Worm (Caenorhabditis elegans) whole organism, L4 larva: Measurements from ENCODE around the gene ZK1127.13.

Source experiments
- D1046.2 ChIP-seq: fragments of 200-800 bp; sonication (Bioruptor generic); IDR thresholded peaks from 2 replicates; pipeline ENCODE4 v1.3.6; 2022; ENCODE audit warnings: missing genetic modification characterization, missing compliant biosample characterization
- F26F4.8 ChIP-seq: fragments of 200-800 bp; sonication (Bioruptor generic); conservative IDR thresholded peaks from 2 replicates; pipeline ENCODE4 v1.3.6; 2022; ENCODE audit warnings: missing genetic modification characterization, missing compliant biosample characterization
- F44E2.7 ChIP-seq: fragments of 200-800 bp; sonication (Bioruptor generic); IDR thresholded peaks from 2 replicates; pipeline ENCODE4 v2.1.2; 2022; ENCODE audit warnings: missing genetic modification characterization, missing compliant biosample characterization
- F49E8.2 ChIP-seq: sonication (generic microtip); optimal IDR thresholded peaks from 2 replicates; lab custom pipeline; 2016; ENCODE audit warnings: missing compliant biosample characterization, mild to moderate bottlenecking, missing genetic modification characterization, borderline replicate concordance
- T20F7.1 ChIP-seq: fragments of 200-800 bp; sonication (Bioruptor generic); optimal IDR thresholded peaks from 2 replicates; lab custom pipeline; 2018; ENCODE audit warnings: mild to moderate bottlenecking, missing genetic modification characterization, missing compliant biosample characterization
- T26A8.4 ChIP-seq: fragments of 200-800 bp; sonication (Bioruptor generic); IDR thresholded peaks from 2 replicates; pipeline ENCODE4 v1.3.6; 2022; ENCODE audit warnings: missing genetic modification characterization, missing compliant biosample characterization
- Y48G9A.11 ChIP-seq: fragments of 200-800 bp; sonication (Bioruptor generic); IDR thresholded peaks from 2 replicates; pipeline ENCODE4 v1.3.6; 2022; ENCODE audit warnings: missing genetic modification reagents, missing genetic modification characterization, missing compliant biosample characterization
- Y5F2A.4 ChIP-seq: fragments of 200-800 bp; sonication (Bioruptor generic); optimal IDR thresholded peaks from 2 replicates; lab custom pipeline; 2018; ENCODE audit warnings: mild to moderate bottlenecking, missing genetic modification characterization, missing compliant biosample characterization
- Y75B8A.6 ChIP-seq: fragments of 200-800 bp; sonication (Bioruptor generic); IDR thresholded peaks from 2 replicates; pipeline ENCODE4 v1.3.6; 2022; ENCODE audit warnings: missing genetic modification reagents, missing genetic modification characterization, missing compliant biosample characterization
- ZK546.5 ChIP-seq, 2 experiments: sonication (generic microtip); optimal IDR thresholded peaks; 2 replicates each; lab custom pipeline; 2017; ENCODE audit warnings: missing biosample characterization in 2 of 2, missing genetic modification characterization in 2 of 2
- ama-1 ChIP-seq: fragments of 150-350 bp; optimal IDR thresholded peaks from 2 replicates; lab custom pipeline; 2014; ENCODE audit warnings: inconsistent platforms, mixed read lengths
- arid-1 ChIP-seq: fragments of 200-800 bp; sonication (Bioruptor generic); conservative IDR thresholded peaks from 2 replicates; pipeline ENCODE4 v1.3.6; 2022; ENCODE audit warnings: missing genetic modification reagents, missing genetic modification characterization, missing compliant biosample characterization
- attf-4 ChIP-seq: sonication (generic microtip); optimal IDR thresholded peaks from 3 replicates; lab custom pipeline; 2017; ENCODE audit warnings: missing biosample characterization, missing genetic modification characterization
- ceh-44 ChIP-seq: fragments of 200-800 bp; sonication (Bioruptor generic); IDR thresholded peaks from 2 replicates; pipeline ENCODE4 v1.3.6; 2022; ENCODE audit warnings: missing genetic modification reagents, missing genetic modification characterization, missing compliant biosample characterization
- ceh-82 ChIP-seq: sonication (generic microtip); optimal IDR thresholded peaks from 2 replicates; lab custom pipeline; 2017; ENCODE audit warnings: missing biosample characterization, missing genetic modification characterization
- cey-2 ChIP-seq: sonication (generic microtip); optimal IDR thresholded peaks from 3 replicates; lab custom pipeline; 2017; ENCODE audit warnings: missing genetic modification characterization, mild to moderate bottlenecking, missing compliant biosample characterization, antibody characterized with exemption, borderline replicate concordance; ENCODE audit not compliant: insufficient read depth
- dmd-8 ChIP-seq: fragments of 200-800 bp; sonication (Bioruptor generic); IDR thresholded peaks from 2 replicates; pipeline ENCODE4 v1.3.6; 2022; ENCODE audit warnings: missing genetic modification characterization, missing compliant biosample characterization
- dmd-9 ChIP-seq: fragments of 200-800 bp; sonication (Bioruptor generic); IDR thresholded peaks from 2 replicates; pipeline ENCODE4 v1.3.6; 2022; ENCODE audit warnings: missing genetic modification reagents, missing genetic modification characterization, missing compliant biosample characterization
- dve-1 ChIP-seq: sonication (generic microtip); optimal IDR thresholded peaks from 2 replicates; lab custom pipeline; 2017; ENCODE audit warnings: antibody characterized with exemption, mild to moderate bottlenecking, missing genetic modification characterization, missing compliant biosample characterization; ENCODE audit not compliant: insufficient read depth
- egl-43 ChIP-seq: fragments of 200-800 bp; sonication (Bioruptor generic); IDR thresholded peaks from 2 replicates; pipeline ENCODE4 v1.3.6; 2022; ENCODE audit warnings: missing genetic modification reagents, missing genetic modification characterization, missing compliant biosample characterization
- hif-1 ChIP-seq, 2 experiments: sonication (generic microtip); optimal IDR thresholded peaks; 2 replicates each; lab custom pipeline; 2016 to 2017; ENCODE audit warnings: missing compliant biosample characterization in 2 of 2, missing genetic modification characterization in 2 of 2, missing genetic modification reagents in 2 of 2, missing genotype in 2 of 2, mild to moderate bottlenecking in 1 of 2
- hlh-11 ChIP-seq: fragments of 200-800 bp; sonication (Bioruptor generic); optimal IDR thresholded peaks from 2 replicates; lab custom pipeline; 2018; ENCODE audit warnings: mild to moderate bottlenecking, missing genetic modification characterization, missing compliant biosample characterization
- hlh-30 ChIP-seq: sonication (generic microtip); optimal IDR thresholded peaks from 2 replicates; lab custom pipeline; 2017; ENCODE audit warnings: antibody characterized with exemption, mild to moderate bottlenecking, missing genetic modification characterization, missing compliant biosample characterization; ENCODE audit not compliant: insufficient read depth
- hmg-1.1 ChIP-seq: fragments of 200-800 bp; sonication (Bioruptor generic); IDR thresholded peaks from 2 replicates; pipeline ENCODE4 v1.3.6; 2022; ENCODE audit warnings: missing genetic modification reagents, missing genetic modification characterization, missing compliant biosample characterization
- jun-1 ChIP-seq: fragments of 150-350 bp; optimal IDR thresholded peaks from 2 replicates; lab custom pipeline; 2014; ENCODE audit warnings: missing biosample characterization, missing genetic modification reagents, missing genetic modification characterization
- lin-1 ChIP-seq: fragments of 200-800 bp; sonication (Bioruptor generic); IDR thresholded peaks from 2 replicates; pipeline ENCODE4 v1.3.6; 2022; ENCODE audit warnings: missing genetic modification reagents, missing genetic modification characterization, missing compliant biosample characterization
- lin-13 ChIP-seq: fragments of 150-350 bp; optimal IDR thresholded peaks from 2 replicates; lab custom pipeline; 2014; ENCODE audit warnings: missing biosample characterization, missing genetic modification reagents, missing genetic modification characterization
- lin-15B ChIP-seq: fragments of 150-350 bp; sonication (generic microtip); optimal IDR thresholded peaks from 3 replicates; lab custom pipeline; 2014; ENCODE audit warnings: missing biosample characterization, missing genetic modification characterization
- lin-29 ChIP-seq: fragments of 200-800 bp; sonication (Bioruptor generic); IDR thresholded peaks from 2 replicates; pipeline ENCODE4 v1.3.6; 2022; ENCODE audit warnings: missing genetic modification reagents, missing genetic modification characterization, missing compliant biosample characterization
- lsy-2 ChIP-seq, 2 experiments: fragments of 150-350 bp in 1 of 2; sonication (generic microtip) in 1 of 2; optimal IDR thresholded peaks; 2 replicates each; lab custom pipeline; 2014 to 2017; ENCODE audit warnings: missing biosample characterization in 2 of 2, missing genetic modification characterization in 2 of 2
- madf-5 ChIP-seq, 2 experiments: fragments of 200-800 bp; sonication (Bioruptor generic); IDR thresholded peaks; 2 replicates each; pipeline ENCODE4 v1.3.6; 2022; ENCODE audit warnings: missing compliant biosample characterization in 2 of 2, missing genetic modification characterization in 2 of 2
- mes-2 ChIP-seq: sonication (generic microtip); optimal IDR thresholded peaks from 2 replicates; lab custom pipeline; 2016; ENCODE audit warnings: missing genotype, mild to moderate bottlenecking, missing genetic modification characterization, missing compliant biosample characterization; ENCODE audit not compliant: poor library complexity, severe bottlenecking
- mxl-2 ChIP-seq: fragments of 200-800 bp; sonication (Bioruptor generic); conservative IDR thresholded peaks from 2 replicates; pipeline ENCODE4 v1.3.6; 2022; ENCODE audit warnings: missing genetic modification reagents, missing genetic modification characterization, missing compliant biosample characterization
- mxl-3 ChIP-seq: fragments of 200-800 bp; sonication (Bioruptor generic); optimal IDR thresholded peaks from 2 replicates; lab custom pipeline; 2018; ENCODE audit warnings: mild to moderate bottlenecking, missing genetic modification characterization, missing compliant biosample characterization
- nhr-102 ChIP-seq: sonication (generic microtip); optimal IDR thresholded peaks from 2 replicates; lab custom pipeline; 2016; ENCODE audit warnings: mild to moderate bottlenecking, missing genetic modification characterization, moderate library complexity, missing compliant biosample characterization
- nhr-11 ChIP-seq: fragments of 150-350 bp; optimal IDR thresholded peaks from 2 replicates; lab custom pipeline; 2014; ENCODE audit warnings: missing biosample characterization, missing genetic modification characterization
- nhr-111 ChIP-seq: fragments of 200-800 bp; sonication (Bioruptor generic); optimal IDR thresholded peaks from 2 replicates; lab custom pipeline; 2018; ENCODE audit warnings: mild to moderate bottlenecking, missing genetic modification characterization, missing compliant biosample characterization
- nhr-237 ChIP-seq: sonication (generic microtip); optimal IDR thresholded peaks from 2 replicates; lab custom pipeline; 2017; ENCODE audit warnings: missing biosample characterization, missing genetic modification characterization
- nhr-41 ChIP-seq: fragments of 200-800 bp; sonication (Bioruptor generic); IDR thresholded peaks from 2 replicates; pipeline ENCODE4 v1.3.6; 2022; ENCODE audit warnings: missing genetic modification reagents, missing genetic modification characterization, missing compliant biosample characterization
- nhr-48 ChIP-seq: sonication (generic microtip); optimal IDR thresholded peaks from 2 replicates; lab custom pipeline; 2016; ENCODE audit warnings: mild to moderate bottlenecking, missing genetic modification characterization, missing compliant biosample characterization
- nhr-77 ChIP-seq: fragments of 150-350 bp; optimal IDR thresholded peaks from 2 replicates; lab custom pipeline; 2014; ENCODE audit warnings: missing biosample characterization, missing genetic modification characterization
- pha-4 ChIP-seq, 2 experiments: fragments of 150-350 bp in 1 of 2; fragments of 200-800 bp in 1 of 2; sonication (Bioruptor generic) in 1 of 2; IDR thresholded peaks in 1 of 2; optimal IDR thresholded peaks in 1 of 2; 2 replicates each; pipeline versions ENCODE4 v1.3.6 to Lab custom; 2014 to 2022; ENCODE audit warnings: missing genetic modification characterization in 2 of 2, missing genetic modification reagents in 2 of 2, missing biosample characterization in 1 of 2, missing compliant biosample characterization in 1 of 2
- pqm-1 ChIP-seq: sonication (generic microtip); optimal IDR thresholded peaks from 2 replicates; lab custom pipeline; 2017; ENCODE audit warnings: missing biosample characterization, missing genetic modification characterization
- spr-1 ChIP-seq: sonication (generic microtip); optimal IDR thresholded peaks from 2 replicates; lab custom pipeline; 2016; ENCODE audit warnings: mild to moderate bottlenecking, missing genetic modification characterization, missing compliant biosample characterization
- tag-97 ChIP-seq: fragments of 200-800 bp; sonication (Bioruptor generic); IDR thresholded peaks from 2 replicates; pipeline ENCODE4 v1.3.6; 2022; ENCODE audit warnings: missing genetic modification characterization, missing compliant biosample characterization
- tra-1 ChIP-seq: fragments of 200-800 bp; sonication (Bioruptor generic); IDR thresholded peaks from 2 replicates; pipeline ENCODE4 v1.3.6; 2022; ENCODE audit warnings: missing genetic modification reagents, missing genetic modification characterization, missing compliant biosample characterization
- unc-39 ChIP-seq: sonication (generic microtip); optimal IDR thresholded peaks from 2 replicates; lab custom pipeline; 2017; ENCODE audit warnings: missing biosample characterization, missing genetic modification characterization
- ztf-11 ChIP-seq: fragments of 150-350 bp; optimal IDR thresholded peaks from 2 replicates; lab custom pipeline; 2014; ENCODE audit warnings: missing biosample characterization, missing genetic modification characterization

ZK1127.13 gene

ce11 chrII:7072590-7073536 is 19.8 kb downstream of the ZK1127.13 start (continued):
- peak; percentile 69; the same call in 1 of the 2 replicates for TF ChIP-seq tra-1 (GFP tag; lab: Robert Waterston, UW)
- TF ChIP-seq nhr-102 (tag; lab: Kevin White, UChicago): no peak
- no peak for TF ChIP-seq spr-1 (tag; lab: Kevin White, UChicago)
- TF ChIP-seq arid-1: no peak
- TF ChIP-seq nhr-11: peak; percentile 98
- no peak for TF ChIP-seq jun-1 (tag; lab: Kevin White, UChicago)
- TF ChIP-seq nhr-111 (GFP tag; lab: Kevin White, UChicago): no peak
- no peak for TF ChIP-seq ama-1
- TF ChIP-seq D1046.2: no peak
- no peak for TF ChIP-seq tag-97 (GFP tag; lab: Robert Waterston, UW)
- peak; percentile 21 to 81 for TF ChIP-seq lsy-2 (tag; optimal IDR thresholded peaks at IDR 0.05; lab: Kevin White, UChicago)
- no peak for TF ChIP-seq ceh-82 (tag; lab: Kevin White, UChicago)
- TF ChIP-seq hlh-30: peak; percentile 73
- TF ChIP-seq madf-5 (GFP tag; IDR thresholded peaks at IDR 0.05; lab: Robert Waterston, UW): no peak
- TF ChIP-seq pqm-1 (tag; lab: Kevin White, UChicago): no peak
- TF ChIP-seq cey-2 (tag; lab: Kevin White, UChicago): no peak
- no peak for TF ChIP-seq attf-4 (tag; lab: Kevin White, UChicago)
- TF ChIP-seq nhr-77 (tag; lab: Kevin White, UChicago): peak; percentile 38
- TF ChIP-seq lin-15B: no peak
- peak in 1 of 2 experiments; percentile 72 for TF ChIP-seq hif-1 (tag; optimal IDR thresholded peaks at IDR 0.05; lab: Kevin White, UChicago)
- TF ChIP-seq egl-43: no peak
- peak; percentile 72 for TF ChIP-seq T20F7.1
- TF ChIP-seq T26A8.4 (GFP tag; lab: Robert Waterston, UW): no peak
- TF ChIP-seq unc-39 (tag; lab: Kevin White, UChicago): no peak
- no peak for TF ChIP-seq dmd-8
- TF ChIP-seq mes-2 (tag; lab: Kevin White, UChicago): peak; percentile 77
- peak; percentile 32 for TF ChIP-seq nhr-48 (tag; lab: Kevin White, UChicago)
- TF ChIP-seq nhr-237 (tag; lab: Kevin White, UChicago): no peak
- no peak for TF ChIP-seq pha-4 (GFP tag; IDR thresholded peaks at IDR 0.05; lab: Robert Waterston, UW)
- peak; percentile 35 for TF ChIP-seq pha-4 (tag; optimal IDR thresholded peaks at IDR 0.05; lab: Kevin White, UChicago)
- peak; percentile 68; the same call in 1 of the 2 replicates for TF ChIP-seq lin-1 (GFP tag; lab: Robert Waterston, UW)
- no peak for TF ChIP-seq F26F4.8 (GFP tag; lab: Robert Waterston, UW)
- peak; percentile 43 for TF ChIP-seq mxl-3
- TF ChIP-seq F49E8.2: no peak
- no peak for TF ChIP-seq ZK546.5 (tag; optimal IDR thresholded peaks at IDR 0.05; lab: Kevin White, UChicago)
- TF ChIP-seq ceh-44 (GFP tag; lab: Robert Waterston, UW): no peak
- TF ChIP-seq dve-1: peak; percentile 80
- TF ChIP-seq lin-29: no peak
- TF ChIP-seq hmg-1.1 (GFP tag; lab: Robert Waterston, UW): 0 out of 2 replicates have a peak, but pooled peaks have one; percentile 23
- TF ChIP-seq Y5F2A.4 (GFP tag; lab: Kevin White, UChicago): no peak
- no peak for TF ChIP-seq Y48G9A.11 (GFP tag; lab: Robert Waterston, UW)
- no peak for TF ChIP-seq dmd-9
- TF ChIP-seq lin-13 (GFP tag; lab: Kevin White, UChicago): peak; percentile 21
- TF ChIP-seq nhr-41: no peak
- peak; percentile 78 for TF ChIP-seq hlh-11 (tag; lab: Kevin White, UChicago)
- no peak for TF ChIP-seq mxl-2 (GFP tag; lab: Robert Waterston, UW)
- TF ChIP-seq F44E2.7: no peak
- no peak for TF ChIP-seq ztf-11 (tag; lab: Kevin White, UChicago)
- no peak for TF ChIP-seq Y75B8A.6 (GFP tag; lab: Robert Waterston, UW)
